Worm (Caenorhabditis elegans) whole organism, L2 larva: ENCODE measurements around the gene F53B1.9.
A peak's percentile ranks its signal among the peaks of the same experiment; 100 is the strongest.

ENCODE experiments used
- Y55F3AM.14 ChIP-seq: fragments of 200-800 bp; sonication (Bioruptor generic); optimal IDR thresholded peaks from 2 replicates; lab custom pipeline; 2018; ENCODE audit warnings: mild to moderate bottlenecking, missing genetic modification characterization, missing compliant biosample characterization
- aly-2 ChIP-seq: fragments of 150-350 bp; optimal IDR thresholded peaks from 2 replicates; lab custom pipeline; 2014; ENCODE audit warnings: missing biosample characterization, missing genetic modification characterization
- ama-1 ChIP-seq: fragments of 150-350 bp; optimal IDR thresholded peaks from 2 replicates; lab custom pipeline; 2018; ENCODE audit warnings: inconsistent platforms
- blmp-1 ChIP-seq: sonication (generic microtip); optimal IDR thresholded peaks from 2 replicates; lab custom pipeline; 2017; ENCODE audit warnings: missing genetic modification characterization, mild to moderate bottlenecking, missing compliant biosample characterization, antibody characterized with exemption, moderate library complexity; ENCODE audit not compliant: insufficient read depth
- ceh-16 ChIP-seq: fragments of 150-350 bp; optimal IDR thresholded peaks from 2 replicates; lab custom pipeline; 2014; ENCODE audit warnings: missing biosample characterization, missing genetic modification characterization
- ceh-82 ChIP-seq: fragments of 150-350 bp; optimal IDR thresholded peaks from 2 replicates; lab custom pipeline; 2014; ENCODE audit warnings: missing biosample characterization, missing genetic modification characterization
- crh-2 ChIP-seq: sonication (generic microtip); optimal IDR thresholded peaks from 2 replicates; lab custom pipeline; 2017; ENCODE audit warnings: missing biosample characterization, missing genetic modification characterization
- dmd-4 ChIP-seq: sonication (generic microtip); optimal IDR thresholded peaks from 2 replicates; lab custom pipeline; 2017; ENCODE audit warnings: missing biosample characterization, missing genetic modification characterization
- egl-27 ChIP-seq: sonication (generic microtip); optimal IDR thresholded peaks from 3 replicates; lab custom pipeline; 2017; ENCODE audit warnings: missing biosample characterization, missing genetic modification reagents, missing genetic modification characterization
- elt-3 ChIP-seq: sonication (generic microtip); optimal IDR thresholded peaks from 2 replicates; lab custom pipeline; 2017; ENCODE audit warnings: missing biosample characterization, missing genetic modification characterization
- fos-1 ChIP-seq: fragments of 150-350 bp; optimal IDR thresholded peaks from 2 replicates; lab custom pipeline; 2014; ENCODE audit warnings: missing biosample characterization, missing genetic modification characterization
- gmeb-1 ChIP-seq: fragments of 150-350 bp; optimal IDR thresholded peaks from 2 replicates; lab custom pipeline; 2014; ENCODE audit warnings: missing biosample characterization, missing genetic modification characterization
- lin-39 ChIP-seq: fragments of 150-350 bp; optimal IDR thresholded peaks from 2 replicates; lab custom pipeline; 2014; ENCODE audit warnings: missing biosample characterization, missing genetic modification reagents, missing genetic modification characterization
- nhr-10 ChIP-seq: sonication (generic microtip); optimal IDR thresholded peaks from 2 replicates; lab custom pipeline; 2017; ENCODE audit warnings: missing biosample characterization, missing genetic modification characterization
- nhr-11 ChIP-seq: fragments of 150-350 bp; optimal IDR thresholded peaks from 2 replicates; lab custom pipeline; 2014; ENCODE audit warnings: missing biosample characterization, missing genetic modification characterization
- nhr-12 ChIP-seq: fragments of 150-350 bp; optimal IDR thresholded peaks from 2 replicates; lab custom pipeline; 2014; ENCODE audit warnings: missing biosample characterization, missing genetic modification characterization
- nhr-129 ChIP-seq: fragments of 150-350 bp; optimal IDR thresholded peaks from 2 replicates; lab custom pipeline; 2014; ENCODE audit warnings: missing biosample characterization, missing genetic modification characterization
- nhr-23 ChIP-seq: fragments of 150-350 bp; optimal IDR thresholded peaks from 2 replicates; lab custom pipeline; 2014; ENCODE audit warnings: missing biosample characterization, missing genetic modification reagents, missing genetic modification characterization
- nhr-237 ChIP-seq: fragments of 150-350 bp; optimal IDR thresholded peaks from 2 replicates; lab custom pipeline; 2014; ENCODE audit warnings: missing biosample characterization, missing genetic modification characterization
- nhr-25 ChIP-seq: fragments of 150-350 bp; sonication (generic microtip); optimal IDR thresholded peaks from 3 replicates; lab custom pipeline; 2014; ENCODE audit warnings: missing biosample characterization, missing genetic modification characterization
- nhr-6 ChIP-seq: fragments of 150-350 bp; optimal IDR thresholded peaks from 2 replicates; lab custom pipeline; 2014; ENCODE audit warnings: missing biosample characterization, missing genetic modification characterization
- nhr-77 ChIP-seq: fragments of 150-350 bp; optimal IDR thresholded peaks from 2 replicates; lab custom pipeline; 2014; ENCODE audit warnings: missing biosample characterization, missing genetic modification characterization
- peb-1 ChIP-seq: fragments of 150-350 bp; optimal IDR thresholded peaks from 2 replicates; lab custom pipeline; 2014; ENCODE audit warnings: missing biosample characterization, missing genetic modification characterization
- sem-4 ChIP-seq: fragments of 150-350 bp; optimal IDR thresholded peaks from 2 replicates; lab custom pipeline; 2014; ENCODE audit warnings: missing biosample characterization, missing genetic modification reagents, missing genetic modification characterization
- skn-1 ChIP-seq: sonication (generic microtip); optimal IDR thresholded peaks from 2 replicates; lab custom pipeline; 2017; ENCODE audit warnings: missing biosample characterization, missing genetic modification characterization
- sma-3 ChIP-seq: sonication (generic microtip); optimal IDR thresholded peaks from 2 replicates; lab custom pipeline; 2016; ENCODE audit warnings: missing genetic modification reagents, missing genetic modification characterization, missing compliant biosample characterization
- sma-9 ChIP-seq, 2 experiments: fragments of 150-350 bp in 1 of 2; sonication (generic microtip) in 1 of 2; optimal IDR thresholded peaks; 2 replicates each; lab custom pipeline; 2014 to 2016; ENCODE audit warnings: missing genetic modification characterization in 2 of 2, mild to moderate bottlenecking in 1 of 2, missing biosample characterization in 1 of 2, missing compliant biosample characterization in 1 of 2, missing genetic modification reagents in 1 of 2, moderate library complexity in 1 of 2
- snpc-4 ChIP-seq: fragments of 150-350 bp; optimal IDR thresholded peaks from 2 replicates; lab custom pipeline; 2014; ENCODE audit warnings: missing biosample characterization, missing genetic modification characterization
- unc-39 ChIP-seq: fragments of 150-350 bp; optimal IDR thresholded peaks from 2 replicates; lab custom pipeline; 2014; ENCODE audit warnings: missing biosample characterization, missing genetic modification characterization
- unc-55 ChIP-seq: fragments of 150-350 bp; sonication (generic microtip); optimal IDR thresholded peaks from 3 replicates; lab custom pipeline; 2014; ENCODE audit warnings: missing biosample characterization, missing genetic modification reagents, missing genetic modification characterization
- unc-62 ChIP-seq: fragments of 150-350 bp; optimal IDR thresholded peaks from 2 replicates; lab custom pipeline; 2014; ENCODE audit warnings: missing biosample characterization, missing genetic modification reagents, missing genetic modification characterization
- zag-1 ChIP-seq: fragments of 150-350 bp; optimal IDR thresholded peaks from 2 replicates; lab custom pipeline; 2014; ENCODE audit warnings: missing biosample characterization, missing genetic modification characterization
- ztf-1 ChIP-seq: fragments of 200-800 bp; sonication (Bioruptor generic); conservative IDR thresholded peaks from 2 replicates; pipeline ENCODE4 v1.3.6; 2022; ENCODE audit warnings: missing genetic modification characterization, missing compliant biosample characterization
- ztf-4 ChIP-seq: fragments of 150-350 bp; optimal IDR thresholded peaks from 2 replicates; lab custom pipeline; 2014; ENCODE audit warnings: missing biosample characterization, missing genetic modification characterization

The F53B1.9 gene

ce11 chrX:2164751-2165150, 33.1 kb upstream of the F53B1.9 start, which contains the start of gene F48B9.3:
Gene F48B9.3 (plus strand): TSS chrX:2165051.
- TF ChIP-seq ztf-4 (tag; lab: Kevin White, UChicago) (no peak), nhr-10 (tag; lab: Kevin White, UChicago) (no peak), gmeb-1 (no peak), elt-3 (tag; lab: Kevin White, UChicago) (no peak), ceh-82 (no peak), snpc-4 (tag; lab: Kevin White, UChicago) (no peak), lin-39 (tag; lab: Kevin White, UChicago) (no peak), unc-62 (no peak), Y55F3AM.14 (GFP tag; lab: Kevin White, UChicago) (no peak), egl-27 (tag; lab: Kevin White, UChicago) (no peak), nhr-12 (tag; lab: Kevin White, UChicago) (no peak), nhr-23 (tag; lab: Kevin White, UChicago) (no peak), crh-2 (tag; lab: Kevin White, UChicago) (no peak), ceh-16 (tag; lab: Kevin White, UChicago) (no peak), fos-1 (tag; lab: Kevin White, UChicago) (no peak), sem-4 (tag; lab: Kevin White, UChicago) (no peak), ama-1 (no peak)

DNA sequence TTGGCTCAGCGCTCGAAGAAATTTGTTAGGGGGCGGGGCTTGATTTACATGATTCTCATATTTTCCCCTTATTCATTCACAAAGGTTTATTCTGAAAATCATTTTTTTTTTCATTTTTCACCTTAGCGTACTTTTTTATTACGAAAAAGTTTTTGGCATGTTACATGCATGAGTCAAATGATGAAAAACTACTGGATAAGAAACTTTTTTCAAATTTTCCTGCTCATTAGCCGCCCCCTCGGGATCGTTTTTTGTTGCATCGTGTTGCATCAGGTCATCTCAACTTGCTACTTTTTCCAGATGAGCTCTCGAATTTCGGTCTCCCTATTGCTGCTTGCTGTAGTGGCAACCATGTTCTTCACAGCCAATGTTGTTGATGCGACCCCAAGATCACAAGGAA, 31.4 kb upstream of the F53B1.9 start, which contains the start of gene pdf-2:
Gene pdf-2 (plus strand): TSS at position 301 of the 400 bp plus-strand sequence.
- TF ChIP-seq sma-9 (GFP tag; optimal IDR thresholded peaks at IDR 0.05; lab: Kevin White, UChicago): no peak
- TF ChIP-seq sma-9 (tag; optimal IDR thresholded peaks at IDR 0.05; lab: Kevin White, UChicago): no peak
- no peak for TF ChIP-seq zag-1 (tag; lab: Kevin White, UChicago)
- no peak for TF ChIP-seq Y55F3AM.14 (GFP tag; lab: Kevin White, UChicago)
- no peak for TF ChIP-seq unc-55 (GFP tag; lab: Kevin White, UChicago)
- no peak for TF ChIP-seq nhr-11 (tag; lab: Kevin White, UChicago)
- TF ChIP-seq dmd-4 (tag; lab: Kevin White, UChicago): no peak
- no peak for TF ChIP-seq gmeb-1
- no peak for TF ChIP-seq blmp-1 (tag; lab: Kevin White, UChicago)
- no peak for TF ChIP-seq nhr-25 (tag; lab: Kevin White, UChicago)
- no peak for TF ChIP-seq ztf-1 (GFP tag; lab: Robert Waterston, UW)
- TF ChIP-seq skn-1 (tag; lab: Kevin White, UChicago): no peak
- TF ChIP-seq snpc-4 (tag; lab: Kevin White, UChicago): no peak
- TF ChIP-seq sma-3: no peak
- no peak for TF ChIP-seq nhr-6 (tag; lab: Kevin White, UChicago)
- no peak for TF ChIP-seq nhr-77 (tag; lab: Kevin White, UChicago)
- no peak for TF ChIP-seq elt-3 (tag; lab: Kevin White, UChicago)
- no peak for TF ChIP-seq nhr-129 (tag; lab: Kevin White, UChicago)
- no peak for TF ChIP-seq unc-39 (tag; lab: Kevin White, UChicago)
- TF ChIP-seq aly-2 (tag; lab: Kevin White, UChicago): no peak

ce11 chrX:2157855-2158254, 26.2 kb upstream of the F53B1.9 start:
- peak; percentile 4 for TF ChIP-seq sma-9 (GFP tag; optimal IDR thresholded peaks at IDR 0.05; lab: Kevin White, UChicago)
- no peak for TF ChIP-seq sma-9 (tag; optimal IDR thresholded peaks at IDR 0.05; lab: Kevin White, UChicago)
- TF ChIP-seq peb-1 (tag; lab: Kevin White, UChicago): no peak
- TF ChIP-seq ztf-1 (GFP tag; lab: Robert Waterston, UW): no peak
- TF ChIP-seq nhr-25 (tag; lab: Kevin White, UChicago): no peak
- no peak for TF ChIP-seq nhr-10 (tag; lab: Kevin White, UChicago)
- TF ChIP-seq fos-1 (tag; lab: Kevin White, UChicago): peak; percentile 55
- no peak for TF ChIP-seq crh-2 (tag; lab: Kevin White, UChicago)

- TF ChIP-seq blmp-1 (tag; lab: Kevin White, UChicago): peak; percentile 8
- no peak for TF ChIP-seq nhr-23 (tag; lab: Kevin White, UChicago)
Measured at ce11 chrX:2153780-2154179, 22.1 kb upstream of the F53B1.9 start.

DNA sequence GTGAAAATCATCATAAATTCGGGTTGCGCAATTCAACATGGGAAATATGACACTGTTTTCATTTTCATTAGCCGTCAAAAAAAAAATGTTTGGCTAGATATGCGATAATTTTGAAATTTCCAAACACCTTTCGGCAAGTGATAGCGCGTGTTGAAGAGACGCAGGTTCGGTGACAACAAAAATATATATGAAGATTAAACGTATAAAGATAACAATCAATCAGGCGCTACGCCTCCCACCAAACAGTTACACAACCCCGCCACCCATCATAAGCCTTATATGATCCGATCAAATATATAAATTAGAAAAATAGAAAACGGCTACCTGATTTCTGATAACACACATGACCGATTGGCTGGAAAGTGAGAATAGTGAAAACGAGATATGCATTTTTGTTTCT, 20.4 kb upstream of the F53B1.9 start:
- no peak for TF ChIP-seq nhr-237 (tag; lab: Kevin White, UChicago)
- peak; percentile 6 for TF ChIP-seq nhr-25 (tag; lab: Kevin White, UChicago)
- no peak for TF ChIP-seq egl-27 (tag; lab: Kevin White, UChicago)
